Worm (Caenorhabditis elegans): ENCODE results near the gene asp-6.

Gene asp-6

ce11 chrV:8291764-8292163 is 23.0 kb upstream of the asp-6 start, which contains the start of gene srg-33:
Gene srg-33 (plus strand): TSS chrV:8292064.
- no peak for TF ChIP-seq tbx-8 (GFP tag; optimal IDR thresholded peaks at IDR 0.05)
- TF ChIP-seq nhr-237 (tag; optimal IDR thresholded peaks at IDR 0.05), result no peak
- no peak for TF ChIP-seq mls-2 (tag; optimal IDR thresholded peaks at IDR 0.05)
- TF ChIP-seq mab-5 (tag; optimal IDR thresholded peaks at IDR 0.05), result no peak
- no peak for TF ChIP-seq sptf-1 (tag; optimal IDR thresholded peaks at IDR 0.05)
- TF ChIP-seq ceh-83 (GFP tag; optimal IDR thresholded peaks at IDR 0.05), result no peak
- TF ChIP-seq lin-13 (tag; optimal IDR thresholded peaks at IDR 0.05), result no peak
- no peak for TF ChIP-seq ztf-11 (tag; optimal IDR thresholded peaks at IDR 0.05)
- TF ChIP-seq nhr-28 (tag; optimal IDR thresholded peaks at IDR 0.05), result no peak
- TF ChIP-seq lsy-2 (tag; optimal IDR thresholded peaks at IDR 0.05), result no peak
- no peak for TF ChIP-seq hlh-1 (tag; optimal IDR thresholded peaks at IDR 0.05)
- no peak for TF ChIP-seq mep-1 (tag; optimal IDR thresholded peaks at IDR 0.05)
- TF ChIP-seq pha-4 (tag; optimal IDR thresholded peaks at IDR 0.05), result no peak

ce11 chrV:8288125-8288806 is 19.5 kb upstream of the asp-6 start:
- TF ChIP-seq zip-8 (tag; optimal IDR thresholded peaks at IDR 0.05), result no peak
- no peak for TF ChIP-seq blmp-1 (tag; optimal IDR thresholded peaks at IDR 0.05)
- TF ChIP-seq mab-5 (tag; optimal IDR thresholded peaks at IDR 0.05), result no peak
- no peak for TF ChIP-seq ham-2 (GFP tag; optimal IDR thresholded peaks at IDR 0.05)
- no peak for TF ChIP-seq sptf-1 (tag; optimal IDR thresholded peaks at IDR 0.05)
- no peak for TF ChIP-seq lsy-2 (tag; optimal IDR thresholded peaks at IDR 0.05)
- no peak for TF ChIP-seq nhr-12 (tag; optimal IDR thresholded peaks at IDR 0.05)
- TF ChIP-seq flh-1 (GFP tag; optimal IDR thresholded peaks at IDR 0.05), result no peak
- no peak for TF ChIP-seq bed-3 (GFP tag; optimal IDR thresholded peaks at IDR 0.05)
- TF ChIP-seq ceh-43 (GFP tag; optimal IDR thresholded peaks at IDR 0.05), result no peak
- TF ChIP-seq ztf-11 (tag; optimal IDR thresholded peaks at IDR 0.05), result no peak
- no peak for TF ChIP-seq nhr-76 (tag; optimal IDR thresholded peaks at IDR 0.05)
- TF ChIP-seq lin-13 (tag; optimal IDR thresholded peaks at IDR 0.05), result no peak

ce11 chrV:8285455-8285854 is 16.7 kb upstream of the asp-6 start:
- TF ChIP-seq tbx-8 (GFP tag; optimal IDR thresholded peaks at IDR 0.05) (no peak), lin-13 (tag; optimal IDR thresholded peaks at IDR 0.05) (no peak), ztf-11 (tag; optimal IDR thresholded peaks at IDR 0.05) (no peak), sptf-1 (tag; optimal IDR thresholded peaks at IDR 0.05) (no peak), lin-32 (GFP tag; optimal IDR thresholded peaks at IDR 0.05) (no peak), unc-120 (tag; optimal IDR thresholded peaks at IDR 0.05; ENCODE audit: poor library complexity, severe bottlenecking) (no peak), cnd-1 (tag; optimal IDR thresholded peaks at IDR 0.05) (no peak), mep-1 (tag; optimal IDR thresholded peaks at IDR 0.05) (no peak), ceh-83 (GFP tag; optimal IDR thresholded peaks at IDR 0.05) (no peak)

ce11 chrV:8284800-8285199 is 16.1 kb upstream of the asp-6 start, which contains the start of gene slc-17.5:
Gene slc-17.5 (minus strand): TSS chrV:8284900.
- TF ChIP-seq ceh-83 (GFP tag; optimal IDR thresholded peaks at IDR 0.05) (no peak), mls-2 (tag; optimal IDR thresholded peaks at IDR 0.05) (no peak), drap-1 (GFP tag; optimal IDR thresholded peaks at IDR 0.05) (no peak), unc-120 (tag; optimal IDR thresholded peaks at IDR 0.05; ENCODE audit: poor library complexity, severe bottlenecking) (no peak), zip-8 (tag; optimal IDR thresholded peaks at IDR 0.05) (no peak), unc-39 (tag; optimal IDR thresholded peaks at IDR 0.05) (no peak), blmp-1 (tag; optimal IDR thresholded peaks at IDR 0.05) (no peak), cnd-1 (tag; optimal IDR thresholded peaks at IDR 0.05) (no peak), elt-1 (tag; optimal IDR thresholded peaks at IDR 0.05; ENCODE audit: borderline replicate concordance, insufficient read depth) (no peak), hlh-1 (tag; optimal IDR thresholded peaks at IDR 0.05) (no peak), lin-32 (GFP tag; optimal IDR thresholded peaks at IDR 0.05) (no peak), ceh-39 (tag; optimal IDR thresholded peaks at IDR 0.05) (no peak), flh-1 (GFP tag; optimal IDR thresholded peaks at IDR 0.05) (no peak)

DNA sequence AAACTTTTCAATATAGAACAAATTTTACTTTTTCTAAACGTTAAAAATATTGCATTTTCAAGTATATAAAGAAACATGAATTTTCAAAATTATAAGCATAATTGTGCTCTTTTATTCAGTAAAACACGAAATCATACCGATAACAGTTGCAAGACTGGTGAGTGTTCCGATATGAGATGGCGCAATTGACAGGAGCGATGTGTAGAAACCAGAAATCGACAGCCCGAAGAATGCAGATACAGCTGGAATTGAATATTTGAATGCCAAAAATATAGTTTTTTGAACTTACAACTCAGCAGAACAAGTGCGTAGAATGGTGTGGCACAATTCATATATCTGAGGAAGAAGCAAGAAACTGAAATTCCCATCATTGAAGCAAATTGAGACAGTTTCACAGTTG is 14.2 kb upstream of the asp-6 start:
- TF ChIP-seq lin-13 (tag; optimal IDR thresholded peaks at IDR 0.05) (no peak), nhr-12 (tag; optimal IDR thresholded peaks at IDR 0.05) (no peak), unc-62 (GFP tag; optimal IDR thresholded peaks at IDR 0.05) (no peak)
